Fruit fly (Drosophila melanogaster): Measurements from ENCODE around the gene Pkcdelta.
A peak's percentile ranks its signal among the peaks of the same experiment; 100 is the strongest.

Gene Pkcdelta

DNA sequence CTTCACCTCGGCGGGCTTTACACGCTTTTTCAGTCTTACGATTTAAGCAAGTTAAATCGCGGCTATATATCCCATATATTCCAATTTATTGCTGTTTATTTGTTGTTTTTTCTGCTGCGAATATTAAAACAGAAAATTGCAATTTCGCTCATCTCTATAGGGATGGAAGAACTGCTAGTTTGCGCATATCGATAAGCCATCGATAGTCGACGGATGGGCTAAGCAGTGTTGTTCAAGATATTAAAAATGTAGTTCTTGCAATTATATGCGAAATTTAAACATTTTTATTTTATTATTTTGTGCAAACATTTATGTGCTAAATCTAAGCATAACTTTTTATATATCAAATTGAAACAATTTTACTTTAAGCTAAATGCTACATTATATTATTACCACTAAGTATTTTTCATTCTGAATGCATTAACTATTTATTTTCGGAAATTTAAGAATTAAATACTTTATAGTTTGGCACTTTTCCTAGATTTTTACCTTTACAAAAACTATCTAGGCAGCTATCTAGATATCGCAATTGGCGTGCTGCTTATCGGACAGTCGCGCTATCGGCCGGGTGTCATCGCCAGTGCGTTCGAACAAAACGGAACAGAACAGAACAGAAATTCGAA lies 31.0 kb downstream of the Pkcdelta start, which contains the start of the genes Rab40 and CG42258 (continued):
- TF ChIP-seq CG12219 (GFP tag; optimal IDR thresholded peaks at IDR 0.05) (no peak), CG34224 (GFP tag; IDR thresholded peaks at IDR 0.05; ENCODE audit: partially characterized antibody) (peak; percentile 48), disco-r (GFP tag; optimal IDR thresholded peaks at IDR 0.05) (no peak), grn (GFP tag; optimal IDR thresholded peaks at IDR 0.05) (no peak), CG2712 (tag; optimal IDR thresholded peaks at IDR 0.05) (peak; percentile 45), CG4404 (GFP tag; IDR thresholded peaks at IDR 0.05) (no peak), Dip2 (GFP tag; IDR thresholded peaks at IDR 0.05) (no peak), CG33557 (GFP tag; optimal IDR thresholded peaks at IDR 0.05) (no peak), Dek (tag; optimal IDR thresholded peaks at IDR 0.05) (no peak), CG18764 (GFP tag; optimal IDR thresholded peaks at IDR 0.05) (peak; percentile 19), br (optimal IDR thresholded peaks at IDR 0.05) (no peak), Bdp1 (GFP tag; optimal IDR thresholded peaks at IDR 0.05) (peak; percentile 24), tio (GFP tag; optimal IDR thresholded peaks at IDR 0.05) (peak; percentile 54), GATAe (GFP tag; conservative IDR thresholded peaks at IDR 0.05) (no peak), crol (GFP tag; IDR thresholded peaks at IDR 0.05) (no peak), CG10431 (GFP tag; optimal IDR thresholded peaks at IDR 0.05) (no peak), corto (GFP tag; optimal IDR thresholded peaks at IDR 0.05) (no peak), CG9437 (GFP tag; optimal IDR thresholded peaks at IDR 0.05) (peak; percentile 43), toy (GFP tag; IDR thresholded peaks at IDR 0.05) (no peak), aop (GFP tag; IDR thresholded peaks at IDR 0.05) (no peak), chn (GFP tag; optimal IDR thresholded peaks at IDR 0.05) (peak; percentile 46), CG1233 (GFP tag; optimal IDR thresholded peaks at IDR 0.05) (no peak), vfl (GFP tag; optimal IDR thresholded peaks at IDR 0.05) (peak; percentile 22), pum (GFP tag; optimal IDR thresholded peaks at IDR 0.05) (peak; percentile 56), CG12942 (GFP tag; optimal IDR thresholded peaks at IDR 0.05) (peak; percentile 14), CG15269 (tag; optimal IDR thresholded peaks at IDR 0.05) (peak; percentile 35), CrebB (tag; optimal IDR thresholded peaks at IDR 0.05) (no peak), ttk (GFP tag; IDR thresholded peaks at IDR 0.05) (no peak), HmgD (GFP tag; optimal IDR thresholded peaks at IDR 0.05) (no peak), nerfin-2 (GFP tag; IDR thresholded peaks at IDR 0.05; ENCODE audit: partially characterized antibody) (peak; percentile 40; the same call in 1 of the 2 replicates), cad (GFP tag; optimal IDR thresholded peaks at IDR 0.05) (no peak), CG5953 (GFP tag; IDR thresholded peaks at IDR 0.05) (0 out of 2 replicates have a peak, but pooled peaks have one; percentile 8), CG11504 (tag; optimal IDR thresholded peaks at IDR 0.05) (peak; percentile 43), HHEX (GFP tag; optimal IDR thresholded peaks at IDR 0.05) (no peak), CG18599 (GFP tag; optimal IDR thresholded peaks at IDR 0.05) (peak; percentile 29), gsb-n (tag; optimal IDR thresholded peaks at IDR 0.05) (no peak), Optix (GFP tag; IDR thresholded peaks at IDR 0.05) (0 out of 3 replicates have a peak, but pooled peaks have one; percentile 43), CG17912 (GFP tag; optimal IDR thresholded peaks at IDR 0.05) (no peak), sqz (GFP tag; optimal IDR thresholded peaks at IDR 0.05) (no peak), Atf3 (GFP tag; optimal IDR thresholded peaks at IDR 0.05) (peak; percentile 33), MESR4 (GFP tag; optimal IDR thresholded peaks at IDR 0.05) (no peak), CG42726 (GFP tag; IDR thresholded peaks at IDR 0.05; ENCODE audit: partially characterized antibody) (0 out of 2 replicates have a peak, but pooled peaks have one; percentile 26), ftz-f1 (GFP tag; optimal IDR thresholded peaks at IDR 0.05) (no peak), CG15514 (GFP tag; optimal IDR thresholded peaks at IDR 0.05) (peak; percentile 41), CG16815 (GFP tag; optimal IDR thresholded peaks at IDR 0.05) (peak; percentile 23), CG10267 (tag; optimal IDR thresholded peaks at IDR 0.05) (peak; percentile 79), Max (GFP tag; optimal IDR thresholded peaks at IDR 0.05) (peak; percentile 16), jigr1 (GFP tag; IDR thresholded peaks at IDR 0.05) (no peak), NC2α (GFP tag; optimal IDR thresholded peaks at IDR 0.05) (no peak), MTF-1 (GFP tag; optimal IDR thresholded peaks at IDR 0.05; ENCODE audit: borderline replicate concordance) (no peak)
